Worm (Caenorhabditis elegans) whole organism, late embryonic: ENCODE results near the gene plc-4.

Experiments
- C08G9.2 ChIP-seq: sonication (generic microtip); optimal IDR thresholded peaks from 2 replicates; lab custom pipeline; 2016; ENCODE audit warnings: mild to moderate bottlenecking, missing genetic modification characterization, moderate library complexity, missing compliant biosample characterization
- C38D4.7 ChIP-seq: fragments of 200-800 bp; sonication (Bioruptor generic); optimal IDR thresholded peaks from 2 replicates; lab custom pipeline; 2018; ENCODE audit warnings: mild to moderate bottlenecking, missing genetic modification characterization, moderate library complexity, missing compliant biosample characterization
- K02D7.2 ChIP-seq: sonication (generic microtip); optimal IDR thresholded peaks from 2 replicates; lab custom pipeline; 2017; ENCODE audit warnings: mild to moderate bottlenecking, missing genetic modification characterization, missing compliant biosample characterization
- K09A11.1 ChIP-seq: sonication (generic microtip); optimal IDR thresholded peaks from 2 replicates; lab custom pipeline; 2017; ENCODE audit warnings: antibody characterized with exemption, mild to moderate bottlenecking, missing genetic modification characterization, missing compliant biosample characterization; ENCODE audit not compliant: insufficient read depth
- ahr-1 ChIP-seq: sonication (generic microtip); optimal IDR thresholded peaks from 2 replicates; lab custom pipeline; 2016; ENCODE audit warnings: missing genetic modification characterization, missing compliant biosample characterization
- ceh-2 ChIP-seq: sonication (generic microtip); optimal IDR thresholded peaks from 2 replicates; lab custom pipeline; 2016; ENCODE audit warnings: missing genotype, missing genetic modification characterization, missing compliant biosample characterization
- ceh-22 ChIP-seq: sonication (generic microtip); optimal IDR thresholded peaks from 2 replicates; lab custom pipeline; 2017; ENCODE audit warnings: missing biosample characterization, missing genetic modification characterization
- ceh-31 ChIP-seq: sonication (generic microtip); optimal IDR thresholded peaks from 2 replicates; lab custom pipeline; 2016; ENCODE audit warnings: missing genetic modification characterization, missing compliant biosample characterization
- ceh-34 ChIP-seq: sonication (generic microtip); optimal IDR thresholded peaks from 2 replicates; lab custom pipeline; 2016; ENCODE audit warnings: mild to moderate bottlenecking, missing genetic modification characterization, missing compliant biosample characterization
- ceh-6 ChIP-seq: fragments of 200-800 bp; sonication (Bioruptor generic); optimal IDR thresholded peaks from 2 replicates; lab custom pipeline; 2018; ENCODE audit warnings: mild to moderate bottlenecking, missing genetic modification characterization, missing compliant biosample characterization
- dmd-4 ChIP-seq: sonication (generic microtip); optimal IDR thresholded peaks from 2 replicates; lab custom pipeline; 2016; ENCODE audit warnings: borderline replicate concordance, missing genetic modification characterization, missing compliant biosample characterization
- dve-1 ChIP-seq: sonication (generic microtip); optimal IDR thresholded peaks from 2 replicates; lab custom pipeline; 2017; ENCODE audit warnings: antibody characterized with exemption, mild to moderate bottlenecking, missing genetic modification characterization, missing compliant biosample characterization
- elt-2 ChIP-seq: sonication (generic microtip); optimal IDR thresholded peaks from 2 replicates; lab custom pipeline; 2016; ENCODE audit warnings: missing genetic modification reagents, missing genetic modification characterization, missing compliant biosample characterization
- fax-1 ChIP-seq: sonication (generic microtip); optimal IDR thresholded peaks from 2 replicates; lab custom pipeline; 2016; ENCODE audit warnings: missing genotype, missing genetic modification characterization, missing compliant biosample characterization
- fkh-10 ChIP-seq: fragments of 150-350 bp; optimal IDR thresholded peaks from 2 replicates; lab custom pipeline; 2014; ENCODE audit warnings: missing biosample characterization, missing genetic modification reagents, missing genetic modification characterization
- hlh-13 ChIP-seq: fragments of 200-800 bp; sonication (Bioruptor generic); optimal IDR thresholded peaks from 2 replicates; lab custom pipeline; 2018; ENCODE audit warnings: mild to moderate bottlenecking, missing genetic modification characterization, missing compliant biosample characterization
- hlh-30 ChIP-seq: sonication (generic microtip); optimal IDR thresholded peaks from 2 replicates; lab custom pipeline; 2017; ENCODE audit warnings: antibody characterized with exemption, missing genetic modification characterization, missing compliant biosample characterization; ENCODE audit not compliant: insufficient read depth
- lim-6 ChIP-seq: sonication (generic microtip); optimal IDR thresholded peaks from 2 replicates; lab custom pipeline; 2016; ENCODE audit warnings: missing genetic modification characterization, missing compliant biosample characterization
- nfya-1 ChIP-seq: sonication (generic microtip); optimal IDR thresholded peaks from 2 replicates; lab custom pipeline; 2017; ENCODE audit warnings: missing genetic modification characterization, mild to moderate bottlenecking, missing compliant biosample characterization, antibody characterized with exemption, moderate library complexity
- nhr-11 ChIP-seq: fragments of 150-350 bp; optimal IDR thresholded peaks from 2 replicates; lab custom pipeline; 2014; ENCODE audit warnings: missing biosample characterization, missing genetic modification characterization
- odd-2 ChIP-seq: sonication (generic microtip); optimal IDR thresholded peaks from 2 replicates; lab custom pipeline; 2017; ENCODE audit warnings: antibody characterized with exemption, mild to moderate bottlenecking, missing genetic modification characterization, missing compliant biosample characterization
- pag-3 ChIP-seq: sonication (generic microtip); optimal IDR thresholded peaks from 2 replicates; lab custom pipeline; 2016; ENCODE audit warnings: missing compliant biosample characterization, missing genetic modification characterization, borderline replicate concordance
- pha-2 ChIP-seq: sonication (generic microtip); optimal IDR thresholded peaks from 2 replicates; lab custom pipeline; 2017; ENCODE audit warnings: mild to moderate bottlenecking, missing genetic modification characterization, missing compliant biosample characterization
- pha-4 ChIP-seq: fragments of 150-350 bp; optimal IDR thresholded peaks from 2 replicates; lab custom pipeline; 2018; ENCODE audit warnings: missing biosample characterization, missing genetic modification reagents, missing genetic modification characterization
- ref-2 ChIP-seq: sonication (generic microtip); optimal IDR thresholded peaks from 2 replicates; lab custom pipeline; 2016; ENCODE audit warnings: missing genetic modification characterization, missing compliant biosample characterization
- syd-9 ChIP-seq: sonication (generic microtip); optimal IDR thresholded peaks from 2 replicates; lab custom pipeline; 2016; ENCODE audit warnings: mild to moderate bottlenecking, missing genetic modification characterization, moderate library complexity, missing compliant biosample characterization
- ttx-3 ChIP-seq: sonication (generic microtip); optimal IDR thresholded peaks from 2 replicates; lab custom pipeline; 2016; ENCODE audit warnings: missing genetic modification reagents, missing genetic modification characterization, missing compliant biosample characterization
- unc-3 ChIP-seq, 2 experiments: fragments of 200-800 bp in 1 of 2; sonication (Bioruptor generic) in 1 of 2; sonication (generic microtip) in 1 of 2; conservative IDR thresholded peaks in 1 of 2; optimal IDR thresholded peaks in 1 of 2; 2 replicates each; pipeline versions ENCODE4 v1.3.6 to Lab custom; 2016 to 2022; ENCODE audit warnings: missing compliant biosample characterization in 2 of 2, missing genetic modification characterization in 2 of 2, missing genetic modification reagents in 1 of 2
- unc-42 ChIP-seq: sonication (generic microtip); optimal IDR thresholded peaks from 2 replicates; lab custom pipeline; 2016; ENCODE audit warnings: missing genotype, missing genetic modification characterization, missing compliant biosample characterization
- unc-55 ChIP-seq: sonication (generic microtip); optimal IDR thresholded peaks from 2 replicates; lab custom pipeline; 2017; ENCODE audit warnings: missing biosample characterization, missing genetic modification reagents, missing genetic modification characterization
- unc-86 ChIP-seq: sonication (generic microtip); optimal IDR thresholded peaks from 2 replicates; lab custom pipeline; 2016; ENCODE audit warnings: missing genetic modification characterization, missing compliant biosample characterization
- zip-5 ChIP-seq: sonication (generic microtip); optimal IDR thresholded peaks from 2 replicates; lab custom pipeline; 2016; ENCODE audit warnings: missing genetic modification characterization, missing compliant biosample characterization
- ztf-16 ChIP-seq: sonication (generic microtip); optimal IDR thresholded peaks from 2 replicates; lab custom pipeline; 2017; ENCODE audit warnings: missing genetic modification characterization, missing compliant biosample characterization

plc-4 gene

ce11 chrIV:7558653-7559052 is 46.2 kb upstream of the plc-4 start:
- TF ChIP-seq pha-2 (tag; lab: Kevin White, UChicago), result no peak
- no peak for TF ChIP-seq fkh-10 (GFP tag; lab: Kevin White, UChicago)
- TF ChIP-seq nhr-11, result no peak
- TF ChIP-seq dmd-4 (tag; lab: Kevin White, UChicago), result no peak
- TF ChIP-seq ceh-6, result no peak
- no peak for TF ChIP-seq unc-42 (tag; lab: Kevin White, UChicago)
- TF ChIP-seq K02D7.2 (tag; lab: Kevin White, UChicago), result no peak
- no peak for TF ChIP-seq ceh-22
- no peak for TF ChIP-seq ceh-31 (tag; lab: Kevin White, UChicago)
- no peak for TF ChIP-seq C38D4.7 (GFP tag; lab: Kevin White, UChicago)
- TF ChIP-seq ztf-16 (tag; lab: Kevin White, UChicago), result no peak
- no peak for TF ChIP-seq ahr-1 (tag; lab: Kevin White, UChicago)
- TF ChIP-seq ceh-34 (tag; lab: Kevin White, UChicago), result no peak
- TF ChIP-seq fax-1, result no peak
- TF ChIP-seq dve-1 (tag; lab: Kevin White, UChicago), result no peak
- TF ChIP-seq odd-2 (tag; lab: Kevin White, UChicago), result no peak

- TF ChIP-seq lim-6 (tag; lab: Kevin White, UChicago) (no peak), odd-2 (tag; lab: Kevin White, UChicago) (no peak), K09A11.1 (tag; lab: Kevin White, UChicago) (no peak), unc-3 (GFP tag; conservative IDR thresholded peaks at IDR 0.05; lab: Robert Waterston, UW) (no peak), unc-3 (tag; optimal IDR thresholded peaks at IDR 0.05; lab: Kevin White, UChicago) (no peak), C08G9.2 (no peak), ttx-3 (tag; lab: Kevin White, UChicago) (no peak), syd-9 (tag; lab: Kevin White, UChicago) (no peak)
Measured at ce11 chrIV:7556265-7556866, 43.9 kb upstream of the plc-4 start, which contains the start of the genes F49E8.7, F49E8.8 and nprl-2. Gene F49E8.7, minus strand, starts transcription at chrIV:7556365. Gene F49E8.8, plus strand, starts transcription at chrIV:7556637. Gene nprl-2, plus strand, starts transcription at chrIV:7556816.

ce11 chrIV:7554351-7554750 is 41.9 kb upstream of the plc-4 start, which contains the start of gene F49E8.6:
Gene F49E8.6, minus strand, starts transcription at chrIV:7554667.
- TF ChIP-seq pha-2 (tag; lab: Kevin White, UChicago) (no peak), ceh-34 (tag; lab: Kevin White, UChicago) (no peak), hlh-30 (tag; lab: Kevin White, UChicago) (no peak), syd-9 (tag; lab: Kevin White, UChicago) (no peak), unc-86 (tag; lab: Kevin White, UChicago) (no peak), hlh-13 (GFP tag; lab: Kevin White, UChicago) (no peak), pag-3 (tag; lab: Kevin White, UChicago) (no peak), unc-55 (GFP tag; lab: Kevin White, UChicago) (no peak), ztf-16 (tag; lab: Kevin White, UChicago) (no peak), ceh-2 (tag; lab: Kevin White, UChicago) (no peak), zip-5 (tag; lab: Kevin White, UChicago) (no peak), pha-4 (tag; lab: Kevin White, UChicago) (no peak)

- TF ChIP-seq ref-2 (tag; lab: Kevin White, UChicago) (no peak), nfya-1 (tag; lab: Kevin White, UChicago) (peak; percentile 33), elt-2 (tag; lab: Kevin White, UChicago) (peak; percentile 82)
Measured at ce11 chrIV:7552958-7553553, 40.6 kb upstream of the plc-4 start, which contains the start of gene dif-1. Gene dif-1, minus strand, starts transcription at chrIV:7553008.
